Fruit fly (Drosophila melanogaster) whole organism, larva: ENCODE measurements around the gene CG31300.
A peak's percentile ranks its signal among the peaks of the same experiment; 100 is the strongest.

Experiments
- noc ChIP-seq: fragments of 200-800 bp; sonication (Bioruptor generic); optimal IDR thresholded peaks from 3 replicates; lab custom pipeline; 2019; ENCODE audit warnings: missing biosample characterization, mild to moderate bottlenecking, missing genetic modification characterization, moderate library complexity

The CG31300 gene

dm6 chr3R:25265589-25266201, 17.7 kb upstream of the CG31300 start, which contains the start of the genes GlnRS and RIOK2:
TSS of gene GlnRS (minus strand) at chr3R:25265721.
TSS of gene RIOK2 (plus strand) at chr3R:25265844.
- peak; percentile 5 for TF ChIP-seq noc (tag; lab: Kevin White, UChicago)

dm6 chr3R:25266751-25267150, 16.7 kb upstream of the CG31300 start:
- TF ChIP-seq noc (tag; lab: Kevin White, UChicago) = no peak

dm6 chr3R:25269909-25270308, 13.5 kb upstream of the CG31300 start, which contains the start of the genes CG11889 and CG11891:
TSS of gene CG11889 (plus strand) at chr3R:25270209.
TSS of gene CG11891 (plus strand) at chr3R:25270209.
- peak; percentile 9 for TF ChIP-seq noc (tag; lab: Kevin White, UChicago)

dm6 chr3R:25273537-25273936, 9.9 kb upstream of the CG31300 start, which contains the start of gene CG11878:
TSS of gene CG11878 (plus strand) at chr3R:25273837.
- no peak for TF ChIP-seq noc (tag; lab: Kevin White, UChicago)

- peak; percentile 48 for TF ChIP-seq noc (tag; lab: Kevin White, UChicago)
Measured at dm6 chr3R:25275276-25275675, 8.1 kb upstream of the CG31300 start.

- TF ChIP-seq noc (tag; lab: Kevin White, UChicago) = no peak
Measured at dm6 chr3R:25277112-25277511, 6.3 kb upstream of the CG31300 start, which contains the start of gene CG10513. TSS of gene CG10513 (minus strand) at chr3R:25277212.

- peak; percentile 65 for TF ChIP-seq noc (tag; lab: Kevin White, UChicago)
Measured at dm6 chr3R:25279796-25280350, 3.5 kb upstream of the CG31300 start, which contains the start of gene CG10514. TSS of gene CG10514 (minus strand) at chr3R:25279846.

- peak; percentile 84 for TF ChIP-seq noc (tag; lab: Kevin White, UChicago)
Measured at dm6 chr3R:25281165-25281564, 2.3 kb upstream of the CG31300 start, which contains the start of gene CG11892. TSS of gene CG11892 (plus strand) at chr3R:25281548.

dm6 chr3R:25285173-25285572, 1.8 kb downstream of the CG31300 start, which contains the start of gene CG31104:
TSS of gene CG31104 (plus strand) at chr3R:25285473.
- TF ChIP-seq noc (tag; lab: Kevin White, UChicago) = no peak

dm6 chr3R:25287128-25287527, 3.7 kb downstream of the CG31300 start, which contains the start of gene CG13658:
TSS of gene CG13658 (plus strand) at chr3R:25287474.
- TF ChIP-seq noc (tag; lab: Kevin White, UChicago) = no peak

- no peak for TF ChIP-seq noc (tag; lab: Kevin White, UChicago)
Measured at dm6 chr3R:25289589-25289988, 6.2 kb downstream of the CG31300 start, which contains the start of gene CG11893. TSS of gene CG11893 (plus strand) at chr3R:25289889.

- TF ChIP-seq noc (tag; lab: Kevin White, UChicago) = peak; percentile 59
Measured at dm6 chr3R:25292864-25293284, 9.5 kb downstream of the CG31300 start, which contains the start of gene CG31098. TSS of gene CG31098 (minus strand) at chr3R:25292977.

- peak; percentile 65 for TF ChIP-seq noc (tag; lab: Kevin White, UChicago)
Measured at dm6 chr3R:25295320-25296020, 12.1 kb downstream of the CG31300 start, which contains the start of gene CG31102. TSS of gene CG31102 (minus strand) at chr3R:25295594.

dm6 chr3R:25297678-25298077, 14.3 kb downstream of the CG31300 start, which contains the start of gene CG31097:
TSS of gene CG31097 (minus strand) at chr3R:25297778.
- no peak for TF ChIP-seq noc (tag; lab: Kevin White, UChicago)

- no peak for TF ChIP-seq noc (tag; lab: Kevin White, UChicago)
Measured at dm6 chr3R:25299507-25299964, 16.1 kb downstream of the CG31300 start, which contains the start of gene CG31288. TSS of gene CG31288 (minus strand) at chr3R:25299557.
